Fruit fly (Drosophila melanogaster) whole organism, embryonic: Measurements from ENCODE around the gene Arp3.

Experiments used
- Aef1 ChIP-seq: fragments of 200-800 bp; sonication (Bioruptor generic); IDR thresholded peaks from 3 replicates; pipeline ENCODE4 v1.3.6; 2022; ENCODE audit warnings: missing biosample characterization, missing genetic modification characterization
- Atf3 ChIP-seq: fragments of 200-800 bp; sonication (Bioruptor generic); optimal IDR thresholded peaks from 3 replicates; lab custom pipeline; 2016; ENCODE audit warnings: missing biosample characterization, missing genetic modification characterization
- B-H2 ChIP-seq: fragments of 200-800 bp; sonication (Bioruptor generic); optimal IDR thresholded peaks from 2 replicates; lab custom pipeline; 2018; ENCODE audit warnings: missing biosample characterization, mild to moderate bottlenecking, missing genetic modification characterization
- BEAF-32 ChIP-seq: fragments of 200-800 bp; sonication (Bioruptor generic); optimal IDR thresholded peaks from 3 replicates; lab custom pipeline; 2017; ENCODE audit warnings: missing biosample characterization, missing genetic modification characterization, mild to moderate bottlenecking, moderate library complexity, missing genetic modification reagents
- CG10147 ChIP-seq: fragments of 200-800 bp; sonication (Bioruptor generic); optimal IDR thresholded peaks from 2 replicates; lab custom pipeline; 2019; ENCODE audit warnings: missing biosample characterization, mild to moderate bottlenecking, missing genetic modification characterization, moderate library complexity
- CG10274 ChIP-seq: fragments of 200-800 bp; sonication (Bioruptor generic); optimal IDR thresholded peaks from 3 replicates; lab custom pipeline; 2017; ENCODE audit warnings: missing biosample characterization, mild to moderate bottlenecking, missing genetic modification characterization
- CG11696 ChIP-seq: fragments of 200-800 bp; sonication (Bioruptor generic); IDR thresholded peaks from 2 replicates; pipeline ENCODE4 v1.3.6; 2022; ENCODE audit warnings: missing biosample characterization, missing genetic modification characterization
- CG12744 ChIP-seq: fragments of 200-800 bp; sonication (Bioruptor generic); optimal IDR thresholded peaks from 2 replicates; lab custom pipeline; 2016; ENCODE audit warnings: missing biosample characterization, missing genetic modification characterization
- CG12769 ChIP-seq: fragments of 200-800 bp; sonication (Bioruptor generic); optimal IDR thresholded peaks from 2 replicates; lab custom pipeline; 2019; ENCODE audit warnings: missing biosample characterization, mild to moderate bottlenecking, missing genetic modification characterization, moderate library complexity
- CG14667 ChIP-seq: fragments of 200-800 bp; sonication (Bioruptor generic); IDR thresholded peaks from 2 replicates; pipeline ENCODE4 v1.3.6; 2022; ENCODE audit warnings: missing biosample characterization, missing genetic modification characterization
- CG17568 ChIP-seq: fragments of 200-800 bp; sonication (Bioruptor generic); optimal IDR thresholded peaks from 2 replicates; lab custom pipeline; 2018; ENCODE audit warnings: missing biosample characterization, mild to moderate bottlenecking, missing genetic modification characterization, moderate library complexity
- CG17612 ChIP-seq: fragments of 200-800 bp; sonication (Bioruptor generic); IDR thresholded peaks from 2 replicates; pipeline ENCODE4 v1.3.6; 2022; ENCODE audit warnings: missing biosample characterization, missing genetic modification characterization
- CG18476 ChIP-seq: fragments of 200-800 bp; sonication (Bioruptor generic); optimal IDR thresholded peaks from 2 replicates; lab custom pipeline; 2016; ENCODE audit warnings: missing biosample characterization, mild to moderate bottlenecking, missing genetic modification characterization
- CG18599 ChIP-seq: fragments of 200-800 bp; sonication (Bioruptor generic); optimal IDR thresholded peaks from 3 replicates; lab custom pipeline; 2017; ENCODE audit warnings: missing biosample characterization, missing genetic modification characterization, mild to moderate bottlenecking, moderate library complexity, missing genetic modification reagents
- CG2202 ChIP-seq: fragments of 200-800 bp; sonication (Bioruptor generic); optimal IDR thresholded peaks from 2 replicates; lab custom pipeline; 2018; ENCODE audit warnings: missing biosample characterization, mild to moderate bottlenecking, missing genetic modification characterization
- CG31388 ChIP-seq: fragments of 200-800 bp; sonication (Bioruptor generic); optimal IDR thresholded peaks from 2 replicates; lab custom pipeline; 2016; ENCODE audit warnings: missing biosample characterization, missing genetic modification characterization
- CG32767 ChIP-seq: fragments of 200-800 bp; sonication (Bioruptor generic); IDR thresholded peaks from 2 replicates; pipeline ENCODE4 v1.3.6; 2022; ENCODE audit warnings: missing biosample characterization, missing genetic modification characterization
- CG34376 ChIP-seq: fragments of 200-800 bp; sonication (Bioruptor generic); optimal IDR thresholded peaks from 2 replicates; lab custom pipeline; 2018; ENCODE audit warnings: missing biosample characterization, mild to moderate bottlenecking, missing genetic modification characterization
- CG6689 ChIP-seq: fragments of 200-800 bp; sonication (Bioruptor generic); IDR thresholded peaks from 2 replicates; pipeline ENCODE4 v1.3.6; 2022; ENCODE audit warnings: missing biosample characterization, missing genetic modification characterization
- CG7745 ChIP-seq: fragments of 200-800 bp; sonication (Bioruptor generic); optimal IDR thresholded peaks from 2 replicates; lab custom pipeline; 2018; ENCODE audit warnings: missing biosample characterization, mild to moderate bottlenecking, missing genetic modification characterization, moderate library complexity
- D19A ChIP-seq: fragments of 200-800 bp; optimal IDR thresholded peaks from 3 replicates; lab custom pipeline; 2019; ENCODE audit warnings: missing biosample characterization, mild to moderate bottlenecking, missing genetic modification characterization, moderate library complexity
- Dref ChIP-seq: fragments of 200-800 bp; sonication (Bioruptor generic); IDR thresholded peaks from 2 replicates; pipeline ENCODE4 v1.3.6; 2022; ENCODE audit warnings: missing biosample characterization, missing genetic modification characterization
- Gug ChIP-seq: fragments of 200-800 bp; sonication (Bioruptor generic); IDR thresholded peaks from 4 replicates; pipeline ENCODE4 v1.3.6; 2022; ENCODE audit warnings: missing biosample characterization, missing genetic modification characterization
- Hr3 ChIP-seq: fragments of 200-800 bp; sonication (Bioruptor generic); optimal IDR thresholded peaks from 3 replicates; lab custom pipeline; 2016; ENCODE audit warnings: missing biosample characterization, missing genetic modification characterization
- MBD-R2 ChIP-seq: fragments of 200-800 bp; sonication (Bioruptor generic); IDR thresholded peaks from 2 replicates; pipeline ENCODE4 v1.3.6; 2022; ENCODE audit warnings: missing biosample characterization, missing genetic modification characterization
- NfI ChIP-seq: fragments of 200-800 bp; sonication (Bioruptor generic); optimal IDR thresholded peaks from 3 replicates; lab custom pipeline; 2018; ENCODE audit warnings: missing biosample characterization, mild to moderate bottlenecking, missing genetic modification characterization, moderate library complexity
- Optix ChIP-seq: fragments of 200-800 bp; sonication (Bioruptor generic); IDR thresholded peaks from 3 replicates; pipeline ENCODE4 v1.3.6; 2022; ENCODE audit warnings: missing biosample characterization, missing genetic modification characterization
- Ptx1 ChIP-seq: fragments of 200-800 bp; sonication (Bioruptor generic); IDR thresholded peaks from 2 replicates; pipeline ENCODE4 v1.3.6; 2022; ENCODE audit warnings: missing biosample characterization, missing genetic modification characterization
- Rfx ChIP-seq: fragments of 200-800 bp; sonication (Bioruptor generic); IDR thresholded peaks from 2 replicates; pipeline ENCODE4 v1.3.6; 2022; ENCODE audit warnings: missing biosample characterization, missing genetic modification characterization
- Rx ChIP-seq: fragments of 200-800 bp; sonication (Bioruptor generic); IDR thresholded peaks from 2 replicates; pipeline ENCODE4 v1.3.6; 2022; ENCODE audit warnings: missing biosample characterization, missing genetic modification characterization
- Sin3A ChIP-seq: fragments of >200 bp; optimal IDR thresholded peaks from 2 replicates; lab custom pipeline; 2018
- Sry-δ ChIP-seq: fragments of 200-800 bp; sonication (Bioruptor generic); optimal IDR thresholded peaks from 2 replicates; lab custom pipeline; 2016; ENCODE audit warnings: missing biosample characterization, missing genetic modification characterization
- al ChIP-seq: fragments of 200-800 bp; sonication (Bioruptor generic); IDR thresholded peaks from 2 replicates; pipeline ENCODE4 v1.3.6; 2022; ENCODE audit warnings: missing biosample characterization, missing genetic modification characterization
- az2 ChIP-seq: fragments of 200-800 bp; sonication (Bioruptor generic); optimal IDR thresholded peaks from 3 replicates; lab custom pipeline; 2016; ENCODE audit warnings: missing biosample characterization, missing genetic modification characterization
- bowl ChIP-seq: fragments of 200-800 bp; sonication (Bioruptor generic); IDR thresholded peaks from 2 replicates; pipeline ENCODE4 v1.3.6; 2022; ENCODE audit warnings: missing biosample characterization, missing genetic modification characterization
- br ChIP-seq: fragments of >200 bp; optimal IDR thresholded peaks from 2 replicates; lab custom pipeline; 2017
- cato ChIP-seq: fragments of 200-800 bp; sonication (Bioruptor generic); optimal IDR thresholded peaks from 2 replicates; lab custom pipeline; 2016; ENCODE audit warnings: missing biosample characterization, missing genetic modification characterization, borderline replicate concordance
- cg ChIP-seq: fragments of 200-800 bp; sonication (Bioruptor generic); optimal IDR thresholded peaks from 3 replicates; lab custom pipeline; 2019; ENCODE audit warnings: missing biosample characterization, mild to moderate bottlenecking, missing genetic modification characterization, moderate library complexity
- chif ChIP-seq, 2 experiments: fragments of 200-800 bp; sonication (Bioruptor generic); optimal IDR thresholded peaks; 3 replicates each; lab custom pipeline; 2016; ENCODE audit warnings: missing biosample characterization in 2 of 2, missing genetic modification characterization in 2 of 2
- chinmo ChIP-seq: fragments of 200-800 bp; sonication (Bioruptor generic); IDR thresholded peaks from 4 replicates; pipeline ENCODE4 v1.3.6; 2022; ENCODE audit warnings: missing biosample characterization, missing genetic modification characterization; ENCODE audit not compliant: partially characterized antibody
- ewg ChIP-seq: fragments of 200-800 bp; sonication (Bioruptor generic); optimal IDR thresholded peaks from 3 replicates; lab custom pipeline; 2017; ENCODE audit warnings: mild to moderate bottlenecking, missing biosample characterization, missing genetic modification reagents, missing genetic modification characterization
- jumu ChIP-seq: fragments of 200-800 bp; sonication (Bioruptor generic); optimal IDR thresholded peaks from 3 replicates; lab custom pipeline; 2016; ENCODE audit warnings: missing biosample characterization, missing genetic modification characterization
- kah ChIP-seq: fragments of 200-800 bp; sonication (Bioruptor generic); optimal IDR thresholded peaks from 2 replicates; lab custom pipeline; 2018; ENCODE audit warnings: missing biosample characterization, mild to moderate bottlenecking, missing genetic modification characterization
- knrl ChIP-seq: fragments of 200-800 bp; sonication (Bioruptor generic); IDR thresholded peaks from 3 replicates; pipeline ENCODE4 v1.3.6; 2022; ENCODE audit warnings: missing biosample characterization, missing genetic modification characterization; ENCODE audit not compliant: partially characterized antibody
- lab ChIP-seq: fragments of 200-800 bp; sonication (Bioruptor generic); optimal IDR thresholded peaks from 3 replicates; lab custom pipeline; 2017; ENCODE audit warnings: missing biosample characterization, missing genetic modification characterization, mild to moderate bottlenecking, moderate library complexity, missing genetic modification reagents
- mld ChIP-seq: fragments of 200-800 bp; sonication (Bioruptor generic); IDR thresholded peaks from 3 replicates; pipeline ENCODE4 v1.3.6; 2022; ENCODE audit warnings: missing biosample characterization, missing genetic modification characterization; ENCODE audit not compliant: partially characterized antibody
- sens-2 ChIP-seq: fragments of 200-800 bp; sonication (Bioruptor generic); IDR thresholded peaks from 2 replicates; pipeline ENCODE4 v1.3.6; 2022; ENCODE audit warnings: missing biosample characterization, missing genetic modification characterization
- seq ChIP-seq: fragments of 200-800 bp; sonication (Bioruptor generic); IDR thresholded peaks from 2 replicates; pipeline ENCODE4 v1.3.6; 2022; ENCODE audit warnings: missing biosample characterization, missing genetic modification characterization
- tap ChIP-seq: fragments of 200-800 bp; optimal IDR thresholded peaks from 3 replicates; lab custom pipeline; 2019; ENCODE audit warnings: missing biosample characterization, mild to moderate bottlenecking, missing genetic modification characterization, moderate library complexity
- ttk ChIP-seq: fragments of 200-800 bp; sonication (Bioruptor generic); IDR thresholded peaks from 2 replicates; pipeline ENCODE4 v2.1.2; 2022; ENCODE audit warnings: missing biosample characterization, missing genetic modification characterization
- tx ChIP-seq: fragments of 200-800 bp; sonication (Bioruptor generic); optimal IDR thresholded peaks from 2 replicates; lab custom pipeline; 2016; ENCODE audit warnings: missing biosample characterization, missing genetic modification characterization
- unpg ChIP-seq: fragments of 200-800 bp; sonication (Bioruptor generic); optimal IDR thresholded peaks from 3 replicates; lab custom pipeline; 2018; ENCODE audit warnings: missing biosample characterization, mild to moderate bottlenecking, missing genetic modification characterization, moderate library complexity

Gene Arp3

DNA sequence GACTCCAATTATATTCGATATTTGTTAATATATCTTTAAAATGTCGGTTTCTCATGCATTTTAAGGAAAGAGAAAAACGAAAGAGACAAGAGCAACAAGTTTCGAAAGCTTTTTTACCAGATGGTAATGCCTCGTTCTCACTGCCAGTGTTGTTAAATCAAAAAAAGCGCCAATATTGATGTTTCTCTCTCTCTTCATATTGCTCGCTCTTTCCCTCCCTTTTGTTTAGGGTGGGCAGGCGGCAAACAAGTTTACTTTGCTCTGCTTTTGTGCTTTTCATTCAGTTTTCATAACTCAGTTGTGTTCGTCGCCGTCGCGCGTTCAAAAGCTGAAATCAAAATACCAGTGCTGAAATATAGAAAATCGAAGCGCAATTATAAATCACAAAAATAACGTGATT, 33.9 kb downstream of the Arp3 start (continued):
- TF ChIP-seq tx (GFP tag; lab: Kevin White, UChicago) (no peak), br (lab: Kevin White, UChicago) (no peak), ewg (peak; percentile 55), kah (peak; percentile 33), jumu (GFP tag; lab: Kevin White, UChicago) (no peak), unpg (GFP tag; lab: Kevin White, UChicago) (peak; percentile 46), MBD-R2 (GFP tag; lab: Robert Waterston, UW) (peak; percentile 14; the same call in 1 of the 2 replicates), CG18599 (GFP tag; lab: Kevin White, UChicago) (peak; percentile 75), CG18476 (GFP tag; lab: Kevin White, UChicago) (no peak), seq (GFP tag; lab: Robert Waterston, UW) (peak; percentile 36; the same call in 1 of the 2 replicates), bowl (GFP tag; lab: Robert Waterston, UW) (no peak), Dref (GFP tag; lab: Robert Waterston, UW) (no peak), CG6689 (peak; percentile 31; the same call in 1 of the 2 replicates), az2 (GFP tag; lab: Kevin White, UChicago) (no peak), cg (GFP tag; lab: Kevin White, UChicago) (no peak), Atf3 (GFP tag; lab: Kevin White, UChicago) (no peak), CG10147 (peak; percentile 31), Optix (GFP tag; lab: Robert Waterston, UW) (no peak), B-H2 (GFP tag; lab: Kevin White, UChicago) (peak; percentile 79), CG34376 (GFP tag; lab: Kevin White, UChicago) (peak; percentile 76), cato (no peak), CG32767 (GFP tag; lab: Robert Waterston, UW) (no peak), CG11696 (GFP tag; lab: Robert Waterston, UW) (peak; percentile 15; the same call in 1 of the 2 replicates), CG31388 (no peak), D19A (peak; percentile 34), tap (tag; lab: Kevin White, UChicago) (peak; percentile 29), NfI (GFP tag; lab: Kevin White, UChicago) (peak; percentile 45), lab (GFP tag; lab: Kevin White, UChicago) (peak; percentile 89), ttk (0 out of 2 replicates have a peak, but pooled peaks have one; percentile 20), Hr3 (GFP tag; lab: Kevin White, UChicago) (no peak), BEAF-32 (no peak), CG7745 (tag; lab: Kevin White, UChicago) (no peak), Rx (GFP tag; lab: Robert Waterston, UW) (no peak), CG2202 (tag; lab: Kevin White, UChicago) (no peak), CG14667 (GFP tag; lab: Robert Waterston, UW) (no peak), CG17612 (GFP tag; lab: Robert Waterston, UW) (no peak), mld (GFP tag; lab: Robert Waterston, UW) (no peak), chif (GFP tag; optimal IDR thresholded peaks at IDR 0.05; lab: Kevin White, UChicago) (no peak), CG10274 (GFP tag; lab: Kevin White, UChicago) (no peak), Aef1 (GFP tag; lab: Robert Waterston, UW) (no peak), knrl (GFP tag; lab: Robert Waterston, UW) (no peak), Ptx1 (GFP tag; lab: Robert Waterston, UW) (no peak), CG12769 (peak; percentile 62), chinmo (GFP tag; lab: Robert Waterston, UW) (peak; percentile 77; the same call in 2 of the 4 replicates), Sry-δ (GFP tag; lab: Kevin White, UChicago) (no peak), Gug (GFP tag; lab: Robert Waterston, UW) (no peak), CG17568 (GFP tag; lab: Kevin White, UChicago) (peak; percentile 77), sens-2 (GFP tag; lab: Robert Waterston, UW) (no peak; the same call in 1 of the 2 replicates), Rfx (peak; percentile 72; the same call in 1 of the 2 replicates), Sin3A (lab: Kevin White, UChicago) (no peak), al (no peak), CG12744 (GFP tag; lab: Kevin White, UChicago) (peak; percentile 18)
